Fruit fly (Drosophila melanogaster) whole organism, embryonic: ENCODE measurements around the gene CG8097.

Source experiments
- Bgb ChIP-seq: fragments of 200-800 bp; sonication (Bioruptor generic); IDR thresholded peaks from 2 replicates; pipeline ENCODE4 v1.3.6; 2022; ENCODE audit warnings: missing biosample characterization, missing genetic modification characterization; ENCODE audit not compliant: partially characterized antibody
- CG11456 ChIP-seq: fragments of 200-800 bp; sonication (Bioruptor generic); IDR thresholded peaks from 3 replicates; pipeline ENCODE4 v1.3.6; 2022; ENCODE audit warnings: missing biosample characterization, missing genetic modification characterization
- CG1233 ChIP-seq: fragments of 200-800 bp; sonication (Bioruptor generic); optimal IDR thresholded peaks from 4 replicates; lab custom pipeline; 2018; ENCODE audit warnings: missing biosample characterization, mild to moderate bottlenecking, missing genetic modification characterization
- CG13287 ChIP-seq: fragments of 200-800 bp; sonication (Bioruptor generic); IDR thresholded peaks from 2 replicates; pipeline ENCODE4 v1.3.6; 2022; ENCODE audit warnings: missing biosample characterization, missing genetic modification characterization; ENCODE audit not compliant: partially characterized antibody
- CG14860 ChIP-seq: fragments of 200-800 bp; sonication (Bioruptor generic); IDR thresholded peaks from 3 replicates; pipeline ENCODE4 v1.3.6; 2022; ENCODE audit warnings: missing biosample characterization, missing genetic modification characterization; ENCODE audit not compliant: partially characterized antibody
- CG17186 ChIP-seq: fragments of 200-800 bp; sonication (Bioruptor generic); optimal IDR thresholded peaks from 3 replicates; lab custom pipeline; 2017; ENCODE audit warnings: missing biosample characterization, missing genetic modification reagents, missing genetic modification characterization
- CG17568 ChIP-seq: fragments of 200-800 bp; sonication (Bioruptor generic); optimal IDR thresholded peaks from 2 replicates; lab custom pipeline; 2018; ENCODE audit warnings: missing biosample characterization, mild to moderate bottlenecking, missing genetic modification characterization, moderate library complexity
- CG17612 ChIP-seq: fragments of 200-800 bp; sonication (Bioruptor generic); IDR thresholded peaks from 2 replicates; pipeline ENCODE4 v1.3.6; 2022; ENCODE audit warnings: missing biosample characterization, missing genetic modification characterization
- CG18262 ChIP-seq: fragments of 200-800 bp; optimal IDR thresholded peaks from 3 replicates; lab custom pipeline; 2019; ENCODE audit warnings: missing biosample characterization, mild to moderate bottlenecking, missing genetic modification characterization, moderate library complexity
- CG18599 ChIP-seq: fragments of 200-800 bp; sonication (Bioruptor generic); optimal IDR thresholded peaks from 3 replicates; lab custom pipeline; 2017; ENCODE audit warnings: missing biosample characterization, missing genetic modification characterization, mild to moderate bottlenecking, moderate library complexity, missing genetic modification reagents
- CG18619 ChIP-seq: fragments of 200-800 bp; sonication (Bioruptor generic); optimal IDR thresholded peaks from 3 replicates; lab custom pipeline; 2017; ENCODE audit warnings: missing biosample characterization, mild to moderate bottlenecking, missing genetic modification characterization
- CG2120 ChIP-seq: fragments of 200-800 bp; sonication (Bioruptor generic); optimal IDR thresholded peaks from 3 replicates; lab custom pipeline; 2016; ENCODE audit warnings: missing biosample characterization, missing genetic modification characterization
- CG30020 ChIP-seq: fragments of 200-800 bp; optimal IDR thresholded peaks from 2 replicates; lab custom pipeline; 2019; ENCODE audit warnings: missing biosample characterization, mild to moderate bottlenecking, missing genetic modification characterization, moderate library complexity
- CG43689 ChIP-seq: fragments of 200-800 bp; sonication (Bioruptor generic); IDR thresholded peaks from 2 replicates; pipeline ENCODE4 v1.3.6; 2022; ENCODE audit warnings: missing biosample characterization, missing genetic modification characterization
- CG5245 ChIP-seq: fragments of 200-800 bp; sonication (Bioruptor generic); optimal IDR thresholded peaks from 3 replicates; lab custom pipeline; 2016; ENCODE audit warnings: missing biosample characterization, missing genetic modification characterization
- CG7271 ChIP-seq: fragments of 200-800 bp; sonication (Bioruptor generic); optimal IDR thresholded peaks from 2 replicates; lab custom pipeline; 2018; ENCODE audit warnings: missing biosample characterization, mild to moderate bottlenecking, missing genetic modification characterization, moderate library complexity
- CG8765 ChIP-seq: fragments of 200-800 bp; sonication (Bioruptor generic); IDR thresholded peaks from 2 replicates; pipeline ENCODE4 v1.3.6; 2022; ENCODE audit warnings: missing biosample characterization, missing genetic modification characterization
- CG9215 ChIP-seq: fragments of 200-800 bp; sonication (Bioruptor generic); IDR thresholded peaks from 2 replicates; pipeline ENCODE4 v1.3.6; 2022; ENCODE audit warnings: missing biosample characterization, missing genetic modification characterization
- CG9797 ChIP-seq: fragments of 200-800 bp; sonication (Bioruptor generic); optimal IDR thresholded peaks from 3 replicates; lab custom pipeline; 2018; ENCODE audit warnings: missing biosample characterization, mild to moderate bottlenecking, missing genetic modification characterization
- D19A ChIP-seq: fragments of 200-800 bp; optimal IDR thresholded peaks from 3 replicates; lab custom pipeline; 2019; ENCODE audit warnings: missing biosample characterization, mild to moderate bottlenecking, missing genetic modification characterization, moderate library complexity
- D19B ChIP-seq: fragments of 200-800 bp; sonication (Bioruptor generic); optimal IDR thresholded peaks from 2 replicates; lab custom pipeline; 2017; ENCODE audit warnings: missing biosample characterization, mild to moderate bottlenecking, missing genetic modification characterization
- Dref ChIP-seq: fragments of 200-800 bp; sonication (Bioruptor generic); IDR thresholded peaks from 2 replicates; pipeline ENCODE4 v1.3.6; 2022; ENCODE audit warnings: missing biosample characterization, missing genetic modification characterization
- Drgx ChIP-seq: fragments of 200-800 bp; sonication (Bioruptor generic); IDR thresholded peaks from 2 replicates; pipeline ENCODE4 v1.3.6; 2022; ENCODE audit warnings: missing biosample characterization, missing genetic modification characterization
- Ets65A ChIP-seq: fragments of 200-800 bp; sonication (Bioruptor generic); peaks from one replicate; lab custom pipeline; 2016; ENCODE audit warnings: missing biosample characterization, missing genetic modification characterization
- Hr39 ChIP-seq: fragments of >200 bp; optimal IDR thresholded peaks from 2 replicates; lab custom pipeline; 2017
- Oaz ChIP-seq: fragments of 200-800 bp; sonication (Bioruptor generic); IDR thresholded peaks from 2 replicates; pipeline ENCODE4 v1.3.6; 2022; ENCODE audit warnings: missing biosample characterization, missing genetic modification characterization
- Ravus ChIP-seq: fragments of 200-800 bp; sonication (Bioruptor generic); IDR thresholded peaks from 2 replicates; pipeline ENCODE4 v1.3.6; 2022; ENCODE audit warnings: missing biosample characterization, missing genetic modification characterization
- Rfx ChIP-seq: fragments of 200-800 bp; sonication (Bioruptor generic); IDR thresholded peaks from 2 replicates; pipeline ENCODE4 v1.3.6; 2022; ENCODE audit warnings: missing biosample characterization, missing genetic modification characterization
- Scr ChIP-seq: fragments of 200-800 bp; sonication (Bioruptor generic); IDR thresholded peaks from 2 replicates; pipeline ENCODE4 v1.3.6; 2022; ENCODE audit warnings: missing biosample characterization, missing genetic modification characterization; ENCODE audit not compliant: partially characterized antibody
- Sox102F ChIP-seq: fragments of 200-800 bp; sonication (Bioruptor generic); optimal IDR thresholded peaks from 2 replicates; lab custom pipeline; 2018; ENCODE audit warnings: missing biosample characterization, mild to moderate bottlenecking, missing genetic modification characterization, moderate library complexity
- Ssrp ChIP-seq: fragments of 200-800 bp; sonication (Bioruptor generic); optimal IDR thresholded peaks from 2 replicates; lab custom pipeline; 2018; ENCODE audit warnings: missing biosample characterization, mild to moderate bottlenecking, missing genetic modification characterization, moderate library complexity
- Taf1 ChIP-seq: fragments of 200-800 bp; sonication (Bioruptor generic); IDR thresholded peaks from 2 replicates; pipeline ENCODE4 v1.3.6; 2022; ENCODE audit warnings: missing biosample characterization, missing genetic modification characterization
- bcd ChIP-seq: fragments of 200-800 bp; sonication (Bioruptor generic); optimal IDR thresholded peaks from 2 replicates; lab custom pipeline; 2017; ENCODE audit warnings: missing biosample characterization, mild to moderate bottlenecking, missing genetic modification characterization
- bsh ChIP-seq, 2 experiments: fragments of 200-800 bp; sonication (Bioruptor generic); optimal IDR thresholded peaks; 2 replicates each; lab custom pipeline; 2017 to 2018; ENCODE audit warnings: mild to moderate bottlenecking in 2 of 2, missing biosample characterization in 2 of 2, missing genetic modification characterization in 2 of 2, moderate library complexity in 1 of 2
- cas ChIP-seq: fragments of 200-800 bp; sonication (Bioruptor generic); IDR thresholded peaks from 2 replicates; pipeline ENCODE4 v1.3.6; 2022; ENCODE audit warnings: missing biosample characterization, missing genetic modification characterization
- chif ChIP-seq, 2 experiments: fragments of 200-800 bp; sonication (Bioruptor generic); optimal IDR thresholded peaks; 3 replicates each; lab custom pipeline; 2016; ENCODE audit warnings: missing biosample characterization in 2 of 2, missing genetic modification characterization in 2 of 2
- corto ChIP-seq: fragments of 200-800 bp; sonication (Bioruptor generic); optimal IDR thresholded peaks from 2 replicates; lab custom pipeline; 2016; ENCODE audit warnings: missing biosample characterization, mild to moderate bottlenecking, missing genetic modification characterization, moderate library complexity
- croc ChIP-seq: fragments of 200-800 bp; sonication (Bioruptor generic); conservative IDR thresholded peaks from 3 replicates; pipeline ENCODE4 v1.3.6; 2022; ENCODE audit warnings: missing biosample characterization, missing genetic modification characterization
- cwo ChIP-seq: fragments of 200-800 bp; sonication (Bioruptor generic); optimal IDR thresholded peaks from 3 replicates; lab custom pipeline; 2017; ENCODE audit warnings: missing biosample characterization, missing genetic modification characterization, mild to moderate bottlenecking, moderate library complexity, missing genetic modification reagents
- dpn ChIP-seq, 2 experiments: fragments of 200-800 bp; sonication (Bioruptor generic); optimal IDR thresholded peaks; 3 replicates each; lab custom pipeline; 2016; ENCODE audit warnings: missing biosample characterization in 2 of 2, missing genetic modification characterization in 2 of 2
- ewg ChIP-seq: fragments of 200-800 bp; sonication (Bioruptor generic); optimal IDR thresholded peaks from 3 replicates; lab custom pipeline; 2017; ENCODE audit warnings: mild to moderate bottlenecking, missing biosample characterization, missing genetic modification reagents, missing genetic modification characterization
- jumu ChIP-seq: fragments of 200-800 bp; sonication (Bioruptor generic); optimal IDR thresholded peaks from 3 replicates; lab custom pipeline; 2016; ENCODE audit warnings: missing biosample characterization, missing genetic modification characterization
- ken ChIP-seq: fragments of 200-800 bp; sonication (Bioruptor generic); IDR thresholded peaks from 3 replicates; pipeline ENCODE4 v1.3.6; 2022; ENCODE audit warnings: missing biosample characterization, missing genetic modification characterization
- lbe ChIP-seq: fragments of 200-800 bp; sonication (Bioruptor generic); optimal IDR thresholded peaks from 2 replicates; lab custom pipeline; 2016; ENCODE audit warnings: missing biosample characterization, mild to moderate bottlenecking, missing genetic modification characterization
- lmd ChIP-seq: fragments of 200-800 bp; sonication (Bioruptor generic); IDR thresholded peaks from 2 replicates; pipeline ENCODE4 v1.3.6; 2022; ENCODE audit warnings: missing biosample characterization, missing genetic modification characterization
- pb ChIP-seq: fragments of 200-800 bp; sonication (Bioruptor generic); optimal IDR thresholded peaks from 3 replicates; lab custom pipeline; 2016; ENCODE audit warnings: missing biosample characterization, missing genetic modification characterization
- pros ChIP-seq: fragments of 200-800 bp; sonication (Bioruptor generic); optimal IDR thresholded peaks from 3 replicates; lab custom pipeline; 2019; ENCODE audit warnings: missing biosample characterization, mild to moderate bottlenecking, missing genetic modification characterization, moderate library complexity
- sc ChIP-seq, 3 experiments: fragments of >200 bp in 2 of 3; fragments of 200-800 bp in 1 of 3; sonication (Bioruptor generic) in 1 of 3; optimal IDR thresholded peaks; 2 replicates in 2 of 3; 3 replicates in 1 of 3; lab custom pipeline; 2017; ENCODE audit warnings: mild to moderate bottlenecking in 1 of 3, missing biosample characterization in 1 of 3, missing genetic modification characterization in 1 of 3, missing genetic modification reagents in 1 of 3
- so ChIP-seq: fragments of 200-800 bp; sonication (Bioruptor generic); IDR thresholded peaks from 3 replicates; pipeline ENCODE4 v1.3.6; 2022; ENCODE audit warnings: missing biosample characterization, missing genetic modification characterization
- vnd ChIP-seq: fragments of 200-800 bp; sonication (Bioruptor generic); IDR thresholded peaks from 3 replicates; pipeline ENCODE4 v1.3.6; 2022; ENCODE audit warnings: missing biosample characterization, missing genetic modification characterization; ENCODE audit not compliant: partially characterized antibody
- zf30C ChIP-seq: fragments of 200-800 bp; sonication (Bioruptor generic); optimal IDR thresholded peaks from 3 replicates; lab custom pipeline; 2018; ENCODE audit warnings: missing biosample characterization, mild to moderate bottlenecking, missing genetic modification characterization

The CG8097 gene

DNA sequence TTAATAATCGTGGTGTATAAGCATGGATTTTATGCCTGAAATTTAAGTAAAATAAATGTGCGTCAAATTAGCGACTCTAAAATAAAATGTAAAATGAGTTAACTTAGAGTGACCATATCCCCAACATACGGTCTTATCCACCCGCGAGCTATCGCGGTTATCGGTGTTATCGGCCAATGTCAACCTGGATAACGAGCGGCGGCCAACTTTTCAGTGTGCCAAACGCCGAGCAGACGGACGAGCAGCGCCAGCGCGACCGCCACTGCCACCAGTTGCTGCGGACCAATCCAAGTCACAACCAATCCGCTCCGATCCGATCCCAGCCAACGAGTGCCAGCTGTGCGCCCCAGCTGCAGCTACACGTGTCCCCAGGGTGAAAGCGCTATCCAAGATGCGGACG, 4.9 kb upstream of the CG8097 start, which contains the start of the genes cerv and CG7872 (continued):
- TF ChIP-seq vnd (GFP tag; lab: Robert Waterston, UW): peak; percentile 50; the same call in 1 of the 3 replicates
- TF ChIP-seq D19A (tag; lab: Kevin White, UChicago): no peak
- peak; percentile 82 for TF ChIP-seq Dref (GFP tag; lab: Robert Waterston, UW)
- TF ChIP-seq sc (optimal IDR thresholded peaks at IDR 0.05; lab: Kevin White, UChicago): no peak
- TF ChIP-seq sc (GFP tag; optimal IDR thresholded peaks at IDR 0.05; lab: Kevin White, UChicago): no peak
- TF ChIP-seq CG30020 (tag; lab: Kevin White, UChicago): peak; percentile 19
- TF ChIP-seq Ravus (GFP tag; lab: Robert Waterston, UW): no peak
- TF ChIP-seq CG18262 (tag; lab: Kevin White, UChicago): no peak
- TF ChIP-seq CG2120 (GFP tag; lab: Kevin White, UChicago): no peak
- no peak for TF ChIP-seq jumu
- no peak for TF ChIP-seq CG43689
- TF ChIP-seq corto: no peak
- TF ChIP-seq Oaz (GFP tag; lab: Robert Waterston, UW): no peak
- TF ChIP-seq CG9215: no peak; the same call in none of the 2 replicates
- no peak for TF ChIP-seq Taf1
- no peak for TF ChIP-seq Drgx (GFP tag; lab: Robert Waterston, UW)
- no peak for TF ChIP-seq CG8765
- no peak for TF ChIP-seq chif (GFP tag; optimal IDR thresholded peaks at IDR 0.05; lab: Kevin White, UChicago)
- no peak for TF ChIP-seq Hr39 (lab: Kevin White, UChicago)
- peak; percentile 38 for TF ChIP-seq ewg (GFP tag; lab: Kevin White, UChicago)
- no peak for TF ChIP-seq pros (GFP tag; lab: Kevin White, UChicago)
- peak; percentile 67 for TF ChIP-seq CG14860 (GFP tag; lab: Robert Waterston, UW)
- no peak for TF ChIP-seq Sox102F (GFP tag; lab: Kevin White, UChicago)
- TF ChIP-seq CG1233 (GFP tag; lab: Kevin White, UChicago): no peak
- no peak for TF ChIP-seq CG17612 (GFP tag; lab: Robert Waterston, UW)
- peak; percentile 72 for TF ChIP-seq CG9797 (GFP tag; lab: Kevin White, UChicago)
- TF ChIP-seq Ets65A (GFP tag; lab: Kevin White, UChicago): no peak
- TF ChIP-seq Scr (GFP tag; lab: Robert Waterston, UW): peak; percentile 66
- no peak for TF ChIP-seq CG18599 (GFP tag; lab: Kevin White, UChicago)
- peak; percentile 78 for TF ChIP-seq CG13287
- no peak for TF ChIP-seq CG5245 (GFP tag; lab: Kevin White, UChicago)
- peak; percentile 72 for TF ChIP-seq Bgb (GFP tag; lab: Robert Waterston, UW)
- TF ChIP-seq lbe (GFP tag; lab: Kevin White, UChicago): no peak
- TF ChIP-seq Ssrp (tag; lab: Kevin White, UChicago): no peak
- peak in 1 of 2 experiments; percentile 17 for TF ChIP-seq dpn (GFP tag; optimal IDR thresholded peaks at IDR 0.05; lab: Kevin White, UChicago)
- TF ChIP-seq lmd: no peak
- no peak for TF ChIP-seq so (GFP tag; lab: Robert Waterston, UW)
- no peak for TF ChIP-seq zf30C
- no peak for TF ChIP-seq CG7271 (tag; lab: Kevin White, UChicago)
- TF ChIP-seq Rfx (GFP tag; lab: Robert Waterston, UW): peak; percentile 30; the same call in 1 of the 2 replicates
- TF ChIP-seq CG11456 (GFP tag; lab: Robert Waterston, UW): 0 out of 3 replicates have a peak, but pooled peaks have one; percentile 51
- no peak for TF ChIP-seq ken (GFP tag; lab: Robert Waterston, UW)
- TF ChIP-seq D19B: no peak
- TF ChIP-seq bsh (GFP tag; optimal IDR thresholded peaks at IDR 0.05; lab: Kevin White, UChicago): no peak
- no peak for TF ChIP-seq croc (GFP tag; lab: Robert Waterston, UW)
- TF ChIP-seq CG17568 (GFP tag; lab: Kevin White, UChicago): no peak
- TF ChIP-seq pb (GFP tag; lab: Kevin White, UChicago): no peak
- peak; percentile 21 for TF ChIP-seq CG17186 (GFP tag; lab: Kevin White, UChicago)
- TF ChIP-seq CG18619 (GFP tag; lab: Kevin White, UChicago): no peak
- TF ChIP-seq cwo (GFP tag; lab: Kevin White, UChicago): no peak
- no peak for TF ChIP-seq bcd (GFP tag; lab: Kevin White, UChicago)
- no peak for TF ChIP-seq cas (GFP tag; lab: Robert Waterston, UW)
